Fruit fly (Drosophila melanogaster) whole organism, embryonic: ENCODE results near the gene Cpr30F.

ENCODE experiments used
- ATbp ChIP-seq: fragments of 200-800 bp; sonication (Bioruptor generic); optimal IDR thresholded peaks from 2 replicates; lab custom pipeline; 2017; ENCODE audit warnings: missing biosample characterization, mild to moderate bottlenecking, missing genetic modification characterization, missing genetic modification reagents
- Aef1 ChIP-seq: fragments of 200-800 bp; sonication (Bioruptor generic); IDR thresholded peaks from 3 replicates; pipeline ENCODE4 v1.3.6; 2022; ENCODE audit warnings: missing biosample characterization, missing genetic modification characterization
- BEAF-32 ChIP-seq: fragments of 200-800 bp; sonication (Bioruptor generic); optimal IDR thresholded peaks from 3 replicates; lab custom pipeline; 2017; ENCODE audit warnings: missing biosample characterization, missing genetic modification characterization, mild to moderate bottlenecking, moderate library complexity, missing genetic modification reagents
- CG10431 ChIP-seq: fragments of 200-800 bp; sonication (Bioruptor generic); optimal IDR thresholded peaks from 3 replicates; lab custom pipeline; 2018; ENCODE audit warnings: missing biosample characterization, mild to moderate bottlenecking, missing genetic modification characterization
- CG10462 ChIP-seq: fragments of 200-800 bp; sonication (Bioruptor generic); optimal IDR thresholded peaks from 2 replicates; lab custom pipeline; 2016; ENCODE audit warnings: missing biosample characterization, missing genetic modification characterization
- CG10565 ChIP-seq: fragments of 200-800 bp; sonication (Bioruptor generic); optimal IDR thresholded peaks from 3 replicates; lab custom pipeline; 2016; ENCODE audit warnings: missing biosample characterization, mild to moderate bottlenecking, missing genetic modification characterization
- CG11696 ChIP-seq: fragments of 200-800 bp; sonication (Bioruptor generic); IDR thresholded peaks from 2 replicates; pipeline ENCODE4 v1.3.6; 2022; ENCODE audit warnings: missing biosample characterization, missing genetic modification characterization
- CG1233 ChIP-seq: fragments of 200-800 bp; sonication (Bioruptor generic); optimal IDR thresholded peaks from 4 replicates; lab custom pipeline; 2018; ENCODE audit warnings: missing biosample characterization, mild to moderate bottlenecking, missing genetic modification characterization
- CG12769 ChIP-seq: fragments of 200-800 bp; sonication (Bioruptor generic); optimal IDR thresholded peaks from 2 replicates; lab custom pipeline; 2019; ENCODE audit warnings: missing biosample characterization, mild to moderate bottlenecking, missing genetic modification characterization, moderate library complexity
- CG13287 ChIP-seq: fragments of 200-800 bp; sonication (Bioruptor generic); IDR thresholded peaks from 2 replicates; pipeline ENCODE4 v1.3.6; 2022; ENCODE audit warnings: missing biosample characterization, missing genetic modification characterization; ENCODE audit not compliant: partially characterized antibody
- CG13624 ChIP-seq: fragments of 200-800 bp; sonication (Bioruptor generic); optimal IDR thresholded peaks from 2 replicates; lab custom pipeline; 2016; ENCODE audit warnings: missing biosample characterization, missing genetic modification characterization
- CG14710 ChIP-seq: fragments of 200-800 bp; sonication (Bioruptor generic); optimal IDR thresholded peaks from 3 replicates; lab custom pipeline; 2019; ENCODE audit warnings: missing biosample characterization, mild to moderate bottlenecking, missing genetic modification characterization, moderate library complexity
- CG15011 ChIP-seq: fragments of 200-800 bp; sonication (Bioruptor generic); optimal IDR thresholded peaks from 3 replicates; lab custom pipeline; 2018; ENCODE audit warnings: missing biosample characterization, mild to moderate bottlenecking, missing genetic modification characterization
- CG15601 ChIP-seq: fragments of 200-800 bp; sonication (Bioruptor generic); optimal IDR thresholded peaks from 3 replicates; lab custom pipeline; 2019; ENCODE audit warnings: missing biosample characterization, mild to moderate bottlenecking, missing genetic modification characterization, moderate library complexity
- CG16779 ChIP-seq: fragments of 200-800 bp; sonication (Bioruptor generic); IDR thresholded peaks from 2 replicates; pipeline ENCODE4 v1.3.6; 2022; ENCODE audit warnings: missing biosample characterization, missing genetic modification characterization
- CG17802 ChIP-seq: fragments of 200-800 bp; sonication (Bioruptor generic); optimal IDR thresholded peaks from 2 replicates; lab custom pipeline; 2018; ENCODE audit warnings: missing biosample characterization, mild to moderate bottlenecking, missing genetic modification characterization, moderate library complexity
- CG17829 ChIP-seq: fragments of 200-800 bp; optimal IDR thresholded peaks from 2 replicates; lab custom pipeline; 2019; ENCODE audit warnings: missing biosample characterization, mild to moderate bottlenecking, missing genetic modification characterization, moderate library complexity
- CG18262 ChIP-seq: fragments of 200-800 bp; optimal IDR thresholded peaks from 3 replicates; lab custom pipeline; 2019; ENCODE audit warnings: missing biosample characterization, mild to moderate bottlenecking, missing genetic modification characterization, moderate library complexity
- CG18476 ChIP-seq: fragments of 200-800 bp; sonication (Bioruptor generic); optimal IDR thresholded peaks from 2 replicates; lab custom pipeline; 2016; ENCODE audit warnings: missing biosample characterization, mild to moderate bottlenecking, missing genetic modification characterization
- CG2875 ChIP-seq: fragments of 200-800 bp; sonication (Bioruptor generic); optimal IDR thresholded peaks from 2 replicates; lab custom pipeline; 2017; ENCODE audit warnings: missing biosample characterization, mild to moderate bottlenecking, missing genetic modification characterization, missing genetic modification reagents
- CG30431 ChIP-seq: fragments of 200-800 bp; sonication (Bioruptor generic); optimal IDR thresholded peaks from 2 replicates; lab custom pipeline; 2017; ENCODE audit warnings: missing biosample characterization, missing genetic modification characterization
- CG31224 ChIP-seq: fragments of 200-800 bp; sonication (Bioruptor generic); IDR thresholded peaks from 2 replicates; pipeline ENCODE4 v1.3.6; 2022; ENCODE audit warnings: missing biosample characterization, missing genetic modification characterization
- CG31388 ChIP-seq: fragments of 200-800 bp; sonication (Bioruptor generic); optimal IDR thresholded peaks from 2 replicates; lab custom pipeline; 2016; ENCODE audit warnings: missing biosample characterization, missing genetic modification characterization
- CG32767 ChIP-seq: fragments of 200-800 bp; sonication (Bioruptor generic); IDR thresholded peaks from 2 replicates; pipeline ENCODE4 v1.3.6; 2022; ENCODE audit warnings: missing biosample characterization, missing genetic modification characterization
- CG32772 ChIP-seq: fragments of 200-800 bp; sonication (Bioruptor generic); IDR thresholded peaks from 2 replicates; pipeline ENCODE4 v1.3.6; 2022; ENCODE audit warnings: missing biosample characterization, missing genetic modification characterization
- CG4424 ChIP-seq: fragments of 200-800 bp; sonication (Bioruptor generic); optimal IDR thresholded peaks from 3 replicates; lab custom pipeline; 2016; ENCODE audit warnings: missing biosample characterization, missing genetic modification characterization
- CG6272 ChIP-seq: fragments of 200-800 bp; sonication (Bioruptor generic); IDR thresholded peaks from 2 replicates; pipeline ENCODE4 v1.3.6; 2022; ENCODE audit warnings: missing biosample characterization, missing genetic modification characterization
- CG7928 ChIP-seq: fragments of 200-800 bp; sonication (Bioruptor generic); optimal IDR thresholded peaks from 2 replicates; lab custom pipeline; 2017; ENCODE audit warnings: missing biosample characterization, mild to moderate bottlenecking, missing genetic modification characterization
- CG8388 ChIP-seq: fragments of 200-800 bp; sonication (Bioruptor generic); optimal IDR thresholded peaks from 2 replicates; lab custom pipeline; 2019; ENCODE audit warnings: missing biosample characterization, mild to moderate bottlenecking, missing genetic modification characterization, moderate library complexity
- CG8924 ChIP-seq: fragments of 200-800 bp; optimal IDR thresholded peaks from 3 replicates; lab custom pipeline; 2019; ENCODE audit warnings: missing biosample characterization, mild to moderate bottlenecking, missing genetic modification characterization, moderate library complexity
- CG9437 ChIP-seq: fragments of 200-800 bp; sonication (Bioruptor generic); optimal IDR thresholded peaks from 2 replicates; lab custom pipeline; 2018; ENCODE audit warnings: missing biosample characterization, mild to moderate bottlenecking, missing genetic modification characterization
- Camta ChIP-seq: fragments of 200-800 bp; sonication (Bioruptor generic); optimal IDR thresholded peaks from 2 replicates; lab custom pipeline; 2016; ENCODE audit warnings: missing biosample characterization, missing genetic modification characterization
- CoRest ChIP-seq: fragments of 200-800 bp; sonication (Bioruptor generic); optimal IDR thresholded peaks from 3 replicates; lab custom pipeline; 2018; ENCODE audit warnings: missing biosample characterization, mild to moderate bottlenecking, missing genetic modification characterization, moderate library complexity
- Deaf1 ChIP-seq: fragments of 200-800 bp; optimal IDR thresholded peaks from 3 replicates; lab custom pipeline; 2019; ENCODE audit warnings: missing biosample characterization, mild to moderate bottlenecking, missing genetic modification characterization, moderate library complexity
- Doc2 ChIP-seq: fragments of 200-800 bp; sonication (Bioruptor generic); IDR thresholded peaks from 2 replicates; pipeline ENCODE4 v1.3.6; 2022; ENCODE audit warnings: missing biosample characterization, missing genetic modification characterization
- Ets65A ChIP-seq: fragments of 200-800 bp; sonication (Bioruptor generic); peaks from one replicate; lab custom pipeline; 2016; ENCODE audit warnings: missing biosample characterization, missing genetic modification characterization
- Ets97D ChIP-seq: fragments of 200-800 bp; sonication (Bioruptor generic); optimal IDR thresholded peaks from 3 replicates; lab custom pipeline; 2016; ENCODE audit warnings: missing biosample characterization, missing genetic modification characterization
- Fer1 ChIP-seq: fragments of 200-800 bp; sonication (Bioruptor generic); optimal IDR thresholded peaks from 2 replicates; lab custom pipeline; 2017; ENCODE audit warnings: missing biosample characterization, mild to moderate bottlenecking, missing genetic modification characterization
- H2.0 ChIP-seq: fragments of 200-800 bp; sonication (Bioruptor generic); IDR thresholded peaks from 2 replicates; pipeline ENCODE4 v1.3.6; 2022; ENCODE audit warnings: missing biosample characterization, missing genetic modification characterization
- HLH54F ChIP-seq: fragments of 200-800 bp; sonication (Bioruptor generic); optimal IDR thresholded peaks from 3 replicates; lab custom pipeline; 2016; ENCODE audit warnings: missing biosample characterization, missing genetic modification characterization
- Nf-YB ChIP-seq: fragments of 200-800 bp; sonication (Bioruptor generic); optimal IDR thresholded peaks from 3 replicates; lab custom pipeline; 2019; ENCODE audit warnings: missing biosample characterization, mild to moderate bottlenecking, missing genetic modification characterization, moderate library complexity
- PHDP ChIP-seq: fragments of 200-800 bp; sonication (Bioruptor generic); optimal IDR thresholded peaks from 3 replicates; lab custom pipeline; 2018; ENCODE audit warnings: missing biosample characterization, mild to moderate bottlenecking, missing genetic modification characterization, moderate library complexity
- chinmo ChIP-seq: fragments of 200-800 bp; sonication (Bioruptor generic); IDR thresholded peaks from 4 replicates; pipeline ENCODE4 v1.3.6; 2022; ENCODE audit warnings: missing biosample characterization, missing genetic modification characterization; ENCODE audit not compliant: partially characterized antibody
- exex ChIP-seq: fragments of 200-800 bp; sonication (Bioruptor generic); optimal IDR thresholded peaks from 4 replicates; lab custom pipeline; 2018; ENCODE audit warnings: missing biosample characterization, mild to moderate bottlenecking, missing genetic modification characterization, moderate library complexity
- jumu ChIP-seq: fragments of 200-800 bp; sonication (Bioruptor generic); optimal IDR thresholded peaks from 3 replicates; lab custom pipeline; 2016; ENCODE audit warnings: missing biosample characterization, missing genetic modification characterization
- lbe ChIP-seq: fragments of 200-800 bp; sonication (Bioruptor generic); optimal IDR thresholded peaks from 2 replicates; lab custom pipeline; 2016; ENCODE audit warnings: missing biosample characterization, mild to moderate bottlenecking, missing genetic modification characterization
- nerfin-1 ChIP-seq: fragments of 200-800 bp; sonication (Bioruptor generic); optimal IDR thresholded peaks from 3 replicates; lab custom pipeline; 2019; ENCODE audit warnings: missing biosample characterization, mild to moderate bottlenecking, missing genetic modification characterization, moderate library complexity
- sd ChIP-seq: fragments of 200-800 bp; sonication (Bioruptor generic); optimal IDR thresholded peaks from 3 replicates; lab custom pipeline; 2018; ENCODE audit warnings: missing biosample characterization, mild to moderate bottlenecking, missing genetic modification characterization, moderate library complexity
- shn ChIP-seq: fragments of 200-800 bp; sonication (Bioruptor generic); optimal IDR thresholded peaks from 3 replicates; lab custom pipeline; 2016; ENCODE audit warnings: missing biosample characterization, missing genetic modification characterization
- sr ChIP-seq: fragments of 200-800 bp; sonication (Bioruptor generic); IDR thresholded peaks from 3 replicates; pipeline ENCODE4 v1.3.6; 2022; ENCODE audit warnings: missing biosample characterization, missing genetic modification characterization
- trem ChIP-seq: fragments of 200-800 bp; optimal IDR thresholded peaks from 3 replicates; lab custom pipeline; 2019; ENCODE audit warnings: missing biosample characterization, mild to moderate bottlenecking, missing genetic modification characterization, moderate library complexity

Cpr30F gene

dm6 chr2L:9963603-9964042, 30.7 kb upstream of the Cpr30F start, which contains the start of gene CG5850 (continued):
- TF ChIP-seq CG10431 (GFP tag; lab: Kevin White, UChicago) (peak; percentile 20), Deaf1 (tag; lab: Kevin White, UChicago) (peak; percentile 43), CG7928 (GFP tag; lab: Kevin White, UChicago) (peak; percentile 85), CG15601 (tag; lab: Kevin White, UChicago) (peak; percentile 13), CG12769 (tag; lab: Kevin White, UChicago) (no peak), CG8388 (peak; percentile 4), CG14710 (peak; percentile 63), CG17829 (tag; lab: Kevin White, UChicago) (peak; percentile 33), CG2875 (no peak), Aef1 (GFP tag; lab: Robert Waterston, UW) (no peak), Ets97D (GFP tag; lab: Kevin White, UChicago) (no peak), CG11696 (no peak), HLH54F (GFP tag; lab: Kevin White, UChicago) (no peak), CG31388 (GFP tag; lab: Kevin White, UChicago) (no peak), exex (tag; lab: Kevin White, UChicago) (no peak), CG4424 (GFP tag; lab: Kevin White, UChicago) (peak; percentile 20), Camta (no peak), CG10565 (GFP tag; lab: Kevin White, UChicago) (no peak), ATbp (no peak), chinmo (GFP tag; lab: Robert Waterston, UW) (no peak), CG8924 (tag; lab: Kevin White, UChicago) (peak; percentile 31), jumu (GFP tag; lab: Kevin White, UChicago) (no peak), trem (tag; lab: Kevin White, UChicago) (peak; percentile 56), nerfin-1 (tag; lab: Kevin White, UChicago) (peak; percentile 11), CoRest (tag; lab: Kevin White, UChicago) (peak; percentile 52), CG32767 (GFP tag; lab: Robert Waterston, UW) (no peak), CG32772 (GFP tag; lab: Robert Waterston, UW) (no peak), CG9437 (GFP tag; lab: Kevin White, UChicago) (peak; percentile 30), CG30431 (GFP tag; lab: Kevin White, UChicago) (no peak), BEAF-32 (GFP tag; lab: Kevin White, UChicago) (peak; percentile 18), CG6272 (GFP tag; lab: Robert Waterston, UW) (no peak), CG16779 (GFP tag; lab: Robert Waterston, UW) (no peak), CG10462 (GFP tag; lab: Kevin White, UChicago) (no peak), Doc2 (GFP tag; lab: Robert Waterston, UW) (no peak), PHDP (peak; percentile 45), H2.0 (GFP tag; lab: Robert Waterston, UW) (no peak), Ets65A (no peak), sr (no peak), CG13624 (GFP tag; lab: Kevin White, UChicago) (no peak), Nf-YB (GFP tag; lab: Kevin White, UChicago) (peak; percentile 3), CG13287 (GFP tag; lab: Robert Waterston, UW) (peak; percentile 45), CG31224 (GFP tag; lab: Robert Waterston, UW) (no peak), CG15011 (GFP tag; lab: Kevin White, UChicago) (no peak), shn (no peak), CG1233 (GFP tag; lab: Kevin White, UChicago) (no peak), lbe (peak; percentile 25), CG18262 (tag; lab: Kevin White, UChicago) (peak; percentile 44), CG18476 (GFP tag; lab: Kevin White, UChicago) (no peak), sd (tag; lab: Kevin White, UChicago) (peak; percentile 15), Fer1 (GFP tag; lab: Kevin White, UChicago) (peak; percentile 34), CG17802 (tag; lab: Kevin White, UChicago) (no peak)
